Worm (Caenorhabditis elegans) whole organism, L1 larva: ENCODE results near the gene F42C5.5.

Experiments
- C04F5.9 ChIP-seq: sonication (generic microtip); optimal IDR thresholded peaks from 2 replicates; lab custom pipeline; 2016; ENCODE audit warnings: missing genetic modification characterization, missing compliant biosample characterization
- ama-1 ChIP-seq: fragments of 150-350 bp; optimal IDR thresholded peaks from 2 replicates; lab custom pipeline; 2014
- blmp-1 ChIP-seq: fragments of 150-350 bp; optimal IDR thresholded peaks from 2 replicates; lab custom pipeline; 2014; ENCODE audit warnings: missing biosample characterization, missing genetic modification characterization
- ceh-8 ChIP-seq: fragments of 200-800 bp; sonication (Bioruptor generic); optimal IDR thresholded peaks from 2 replicates; lab custom pipeline; 2018; ENCODE audit warnings: mild to moderate bottlenecking, missing genetic modification characterization, moderate library complexity, missing compliant biosample characterization
- ceh-82 ChIP-seq, 3 experiments: fragments of 150-350 bp in 1 of 3; sonication (generic microtip) in 2 of 3; optimal IDR thresholded peaks; 2 replicates each; lab custom pipeline; 2014 to 2017; ENCODE audit warnings: missing biosample characterization in 3 of 3, missing genetic modification characterization in 3 of 3
- ceh-90 ChIP-seq: sonication (generic microtip); optimal IDR thresholded peaks from 2 replicates; lab custom pipeline; 2016; ENCODE audit warnings: missing genetic modification characterization, missing compliant biosample characterization
- dpl-1 ChIP-seq, 3 experiments: fragments of 150-350 bp in 2 of 3; sonication (generic microtip) in 1 of 3; optimal IDR thresholded peaks; 2 replicates each; lab custom pipeline; 2014 to 2017; ENCODE audit warnings: missing biosample characterization in 3 of 3, missing genetic modification characterization in 3 of 3, missing genetic modification reagents in 3 of 3
- efl-1 ChIP-seq, 4 experiments: fragments of 150-350 bp; optimal IDR thresholded peaks in 3 of 4; peaks in 1 of 4; 1 replicate in 1 of 4; 2 replicates in 3 of 4; lab custom pipeline; 2014; ENCODE audit warnings: missing biosample characterization in 2 of 4, missing genetic modification characterization in 2 of 4, missing genetic modification reagents in 2 of 4
- efl-3 ChIP-seq: fragments of 200-800 bp; sonication (Bioruptor generic); optimal IDR thresholded peaks from 2 replicates; lab custom pipeline; 2018; ENCODE audit warnings: mild to moderate bottlenecking, missing genetic modification characterization, missing compliant biosample characterization
- egl-13 ChIP-seq: sonication (generic microtip); optimal IDR thresholded peaks from 2 replicates; lab custom pipeline; 2016; ENCODE audit warnings: missing genotype, missing genetic modification reagents, missing genetic modification characterization, missing compliant biosample characterization
- ets-5 ChIP-seq: fragments of 200-800 bp; sonication (Bioruptor generic); IDR thresholded peaks from 2 replicates; pipeline ENCODE4 v1.3.6; 2022; ENCODE audit warnings: missing genetic modification characterization, missing compliant biosample characterization
- fkh-4 ChIP-seq: sonication (generic microtip); optimal IDR thresholded peaks from 2 replicates; lab custom pipeline; 2016; ENCODE audit warnings: missing compliant biosample characterization, missing genetic modification characterization, borderline replicate concordance
- fkh-8 ChIP-seq: sonication (generic microtip); optimal IDR thresholded peaks from 2 replicates; lab custom pipeline; 2016; ENCODE audit warnings: mild to moderate bottlenecking, missing genetic modification characterization, missing compliant biosample characterization
- hlh-17 ChIP-seq: fragments of 200-800 bp; sonication (Bioruptor generic); optimal IDR thresholded peaks from 2 replicates; lab custom pipeline; 2018; ENCODE audit warnings: missing genetic modification characterization, mild to moderate bottlenecking, missing compliant biosample characterization, moderate library complexity, borderline replicate concordance
- hlh-4 ChIP-seq: sonication (generic microtip); optimal IDR thresholded peaks from 2 replicates; lab custom pipeline; 2016; ENCODE audit warnings: mild to moderate bottlenecking, missing genetic modification characterization, missing compliant biosample characterization
- isw-1 ChIP-seq: fragments of 200-800 bp; sonication (Bioruptor generic); IDR thresholded peaks from 2 replicates; pipeline ENCODE4 v1.3.6; 2022; ENCODE audit warnings: missing genetic modification characterization, missing compliant biosample characterization
- lin-15B ChIP-seq: fragments of 150-350 bp; sonication (generic microtip); optimal IDR thresholded peaks from 3 replicates; lab custom pipeline; 2014; ENCODE audit warnings: missing biosample characterization, missing genetic modification characterization
- lin-35 ChIP-seq, 2 experiments: fragments of 150-350 bp; optimal IDR thresholded peaks; 2 replicates each; lab custom pipeline; 2014; ENCODE audit warnings: missing biosample characterization in 2 of 2, missing genetic modification characterization in 2 of 2, missing genetic modification reagents in 2 of 2
- mdl-1 ChIP-seq, 2 experiments: fragments of 150-350 bp; optimal IDR thresholded peaks; 2 replicates each; lab custom pipeline; 2014 to 2017; ENCODE audit warnings: missing biosample characterization in 2 of 2, missing genetic modification characterization in 2 of 2, inconsistent platforms in 1 of 2
- mef-2 ChIP-seq: fragments of 150-350 bp; optimal IDR thresholded peaks from 2 replicates; lab custom pipeline; 2014; ENCODE audit warnings: missing biosample characterization, missing genetic modification characterization
- mep-1 ChIP-seq: fragments of 150-350 bp; optimal IDR thresholded peaks from 2 replicates; lab custom pipeline; 2014; ENCODE audit warnings: missing biosample characterization, missing genetic modification characterization
- nhr-237 ChIP-seq: fragments of 150-350 bp; optimal IDR thresholded peaks from 2 replicates; lab custom pipeline; 2014; ENCODE audit warnings: missing biosample characterization, missing genetic modification characterization
- nhr-71 ChIP-seq: sonication (generic microtip); optimal IDR thresholded peaks from 2 replicates; lab custom pipeline; 2016; ENCODE audit warnings: mild to moderate bottlenecking, missing genetic modification characterization, moderate library complexity, missing compliant biosample characterization
- nhr-84 ChIP-seq: sonication (generic microtip); optimal IDR thresholded peaks from 2 replicates; lab custom pipeline; 2017; ENCODE audit warnings: missing biosample characterization, missing genetic modification characterization
- nhr-85 ChIP-seq: sonication (generic microtip); peaks from one replicate; lab custom pipeline; 2016; ENCODE audit warnings: missing genetic modification characterization, inconsistent platforms, missing compliant biosample characterization
- pax-3 ChIP-seq: fragments of 200-800 bp; sonication (Bioruptor generic); optimal IDR thresholded peaks from 2 replicates; lab custom pipeline; 2018; ENCODE audit warnings: mild to moderate bottlenecking, missing genetic modification characterization, moderate library complexity, missing compliant biosample characterization
- pqm-1 ChIP-seq: sonication (generic microtip); optimal IDR thresholded peaks from 3 replicates; lab custom pipeline; 2017; ENCODE audit warnings: missing biosample characterization, missing genetic modification characterization
- snpc-4 ChIP-seq: fragments of 150-350 bp; optimal IDR thresholded peaks from 2 replicates; lab custom pipeline; 2014; ENCODE audit warnings: missing biosample characterization, missing genetic modification characterization
- sptf-1 ChIP-seq: fragments of 150-350 bp; optimal IDR thresholded peaks from 2 replicates; lab custom pipeline; 2014; ENCODE audit warnings: missing biosample characterization, missing genetic modification characterization
- unc-30 ChIP-seq: sonication (generic microtip); optimal IDR thresholded peaks from 2 replicates; lab custom pipeline; 2017; ENCODE audit warnings: missing biosample characterization, missing genetic modification characterization
- unc-86 ChIP-seq: sonication (generic microtip); optimal IDR thresholded peaks from 2 replicates; lab custom pipeline; 2016; ENCODE audit warnings: missing genetic modification characterization, missing compliant biosample characterization
- zag-1 ChIP-seq: fragments of 150-350 bp; optimal IDR thresholded peaks from 2 replicates; lab custom pipeline; 2014; ENCODE audit warnings: missing biosample characterization, missing genetic modification characterization
- zip-4 ChIP-seq: fragments of 200-800 bp; sonication (Bioruptor generic); optimal IDR thresholded peaks from 2 replicates; lab custom pipeline; 2018; ENCODE audit warnings: mild to moderate bottlenecking, missing genetic modification characterization, moderate library complexity, missing compliant biosample characterization

Gene F42C5.5

DNA sequence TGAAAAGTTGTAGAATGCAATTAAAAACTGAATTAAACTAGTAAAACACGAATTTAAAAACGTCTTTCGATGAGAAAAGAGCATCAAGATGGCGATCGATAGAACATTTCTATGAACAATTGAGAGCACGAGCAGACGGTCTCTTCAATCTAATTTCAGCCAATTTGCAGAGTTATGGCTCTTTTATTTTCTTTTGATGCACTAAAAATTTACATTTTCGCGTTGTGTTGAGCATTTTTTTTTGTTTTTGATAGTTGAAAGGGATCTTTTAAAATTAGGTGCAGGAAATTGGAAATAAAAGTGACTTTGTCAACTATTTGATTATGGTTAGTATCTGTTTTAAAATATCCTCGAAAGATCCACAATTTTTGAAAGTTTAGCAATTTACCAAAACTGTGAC, 15.0 kb upstream of the F42C5.5 start, which contains the start of gene F42C5.6:
Gene F42C5.6 (minus strand): TSS at position 101 of the 400 bp plus-strand sequence.
- TF ChIP-seq ets-5 (GFP tag; lab: Robert Waterston, UW) (no peak), nhr-84 (tag; lab: Kevin White, UChicago) (no peak), mef-2 (no peak)

DNA sequence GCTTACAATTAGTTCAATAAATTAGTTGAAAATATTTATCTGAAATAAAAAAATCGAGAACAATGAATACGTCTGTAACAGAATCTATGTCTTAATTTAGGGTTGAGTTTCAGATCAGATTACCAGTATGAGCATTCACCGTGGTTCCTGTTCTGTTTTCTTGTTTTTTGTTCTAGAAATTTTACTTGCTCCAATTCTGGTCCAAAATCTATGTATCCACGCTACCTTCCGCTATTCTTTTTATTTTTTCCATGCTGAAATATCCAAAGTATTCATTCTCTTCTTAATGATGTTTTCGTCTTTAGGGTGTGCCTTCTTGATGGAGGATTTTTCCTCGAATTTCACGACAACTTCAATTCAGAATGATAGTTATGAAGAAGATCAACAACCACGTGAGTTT, 11.3 kb upstream of the F42C5.5 start, which contains the start of gene npr-27:
Gene npr-27 (plus strand): TSS at position 301 of the 400 bp plus-strand sequence.
- TF ChIP-seq unc-86 (tag; lab: Kevin White, UChicago) (no peak), fkh-4 (tag; lab: Kevin White, UChicago) (no peak), pqm-1 (tag; lab: Kevin White, UChicago) (no peak), mdl-1 (tag; optimal IDR thresholded peaks at IDR 0.05; lab: Kevin White, UChicago) (no peak)

DNA sequence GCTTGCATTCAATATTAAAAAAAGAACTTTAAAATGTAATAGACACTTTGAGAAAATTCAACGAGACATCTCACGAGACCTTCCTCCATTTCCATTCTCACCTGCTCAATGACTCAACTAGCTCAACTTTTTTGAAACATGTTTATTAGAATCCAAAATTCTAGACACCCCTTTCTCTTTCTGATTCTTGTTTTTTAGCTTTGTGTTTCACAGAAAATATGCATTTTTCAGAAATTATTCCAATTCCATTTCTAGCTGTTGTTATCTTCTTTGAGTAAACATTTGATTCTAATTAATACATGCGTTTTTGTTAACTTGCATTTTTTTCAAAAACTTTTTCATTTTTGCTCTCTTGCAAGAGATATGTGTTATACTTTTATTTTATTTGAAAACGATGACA, 7.5 kb upstream of the F42C5.5 start:
- TF ChIP-seq nhr-85: no peak
- TF ChIP-seq snpc-4: no peak
- TF ChIP-seq hlh-4 (tag; lab: Kevin White, UChicago): peak; percentile 69
- peak; percentile 60 for TF ChIP-seq fkh-8 (tag; lab: Kevin White, UChicago)
- TF ChIP-seq hlh-17 (GFP tag; lab: Kevin White, UChicago): no peak
- no peak for TF ChIP-seq lin-15B
- no peak for TF ChIP-seq pax-3 (tag; lab: Kevin White, UChicago)
- TF ChIP-seq isw-1 (GFP tag; lab: Robert Waterston, UW): no peak
- TF ChIP-seq nhr-237 (tag; lab: Kevin White, UChicago): no peak
- peak; percentile 35 for TF ChIP-seq nhr-71 (tag; lab: Kevin White, UChicago)
- no peak for TF ChIP-seq sptf-1
- no peak for TF ChIP-seq zip-4 (GFP tag; lab: Kevin White, UChicago)
- TF ChIP-seq, all 84 proteins: peak for 3

DNA sequence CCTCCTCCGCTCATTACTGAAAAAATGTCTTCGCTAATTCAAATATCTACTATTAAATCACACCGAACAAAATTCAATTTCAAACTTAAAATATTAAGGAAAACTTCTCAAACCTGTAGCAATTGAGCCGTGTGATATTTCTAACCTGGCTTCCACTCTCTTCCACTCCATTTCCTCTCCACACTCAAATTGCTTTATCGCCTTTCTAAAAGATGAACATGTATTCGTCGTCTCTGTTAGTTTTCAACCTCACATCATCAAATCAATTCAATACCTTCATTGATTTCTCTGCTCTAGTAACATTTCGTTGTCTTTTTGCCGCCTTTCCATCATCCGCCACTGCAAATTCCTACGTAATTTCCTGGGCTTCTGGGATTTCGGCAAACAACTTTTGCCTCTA, 2.1 kb downstream of the F42C5.5 start, which contains the start of gene F42C5.4:
Gene F42C5.4 (minus strand): TSS at position 171 of the 400 bp plus-strand sequence.
- TF ChIP-seq egl-13 (tag; lab: Kevin White, UChicago) (no peak), ceh-82 (tag; optimal IDR thresholded peaks at IDR 0.05; lab: Kevin White, UChicago) (no peak), C04F5.9 (tag; lab: Kevin White, UChicago) (no peak), unc-30 (tag; lab: Kevin White, UChicago) (no peak)

DNA sequence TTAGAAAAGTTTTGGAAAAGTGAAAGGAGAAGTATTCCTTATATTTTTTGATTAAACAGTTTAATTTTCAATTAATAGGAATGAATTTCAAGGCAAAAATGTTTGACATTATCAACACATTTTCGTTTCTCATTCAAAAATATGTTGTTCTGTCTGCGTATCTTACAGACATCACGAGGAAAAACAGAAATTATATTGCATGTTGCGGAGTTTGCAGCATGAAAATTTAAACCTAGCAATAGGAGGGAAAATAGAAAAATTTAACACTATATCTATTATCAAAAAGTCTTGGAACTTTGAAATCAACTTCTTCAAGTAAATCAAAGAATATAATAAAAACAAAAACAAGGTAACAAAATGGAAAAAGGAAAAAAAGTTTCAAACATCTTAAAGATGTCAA, 3.0 kb downstream of the F42C5.5 start:
- TF ChIP-seq efl-3 (GFP tag; lab: Kevin White, UChicago) (no peak), lin-35 (GFP tag; optimal IDR thresholded peaks at IDR 0.05; lab: Kevin White, UChicago) (peak; percentile 20 to 65), dpl-1 (GFP tag; optimal IDR thresholded peaks at IDR 0.05; lab: Kevin White, UChicago) (peak in 1 of 3 experiments; percentile 53), zag-1 (tag; lab: Kevin White, UChicago) (no peak), ama-1 (lab: Kevin White, UChicago) (no peak), nhr-71 (tag; lab: Kevin White, UChicago) (no peak), ceh-90 (tag; lab: Kevin White, UChicago) (no peak), efl-1 (optimal IDR thresholded peaks at IDR 0.05; lab: Kevin White, UChicago) (peak; percentile 10 to 34), efl-1 (GFP tag; optimal IDR thresholded peaks at IDR 0.05 in 1 of 2; lab: Kevin White, UChicago) (peak; percentile 39 to 94), unc-86 (tag; lab: Kevin White, UChicago) (no peak), blmp-1 (tag; lab: Kevin White, UChicago) (no peak), mep-1 (tag; lab: Kevin White, UChicago) (no peak), ceh-8 (GFP tag; lab: Kevin White, UChicago) (no peak)
- TF ChIP-seq, all 84 proteins: peak for 3
